Worm (Caenorhabditis elegans): ENCODE data around the gene F07A11.1.

- TF ChIP-seq ceh-82 (tag; optimal IDR thresholded peaks at IDR 0.05) (no peak), ztf-11 (tag; optimal IDR thresholded peaks at IDR 0.05) (no peak), sma-3 (GFP tag; optimal IDR thresholded peaks at IDR 0.05) (no peak), unc-55 (GFP tag; optimal IDR thresholded peaks at IDR 0.05) (no peak), aly-2 (tag; optimal IDR thresholded peaks at IDR 0.05) (no peak), unc-39 (tag; optimal IDR thresholded peaks at IDR 0.05) (no peak), lin-13 (GFP tag; optimal IDR thresholded peaks at IDR 0.05) (no peak)
Measured at ce11 chrII:11538741-11539140, 53.2 kb downstream of the F07A11.1 start, which contains the start of gene Y62F5A.9.

Data from whole organism, L2 larva.